Worm (Caenorhabditis elegans) whole organism, late embryonic: ENCODE results near the gene R09H10.2.

Experiments used
- C08G9.2 ChIP-seq: sonication (generic microtip); optimal IDR thresholded peaks from 2 replicates; lab custom pipeline; 2016; ENCODE audit warnings: mild to moderate bottlenecking, missing genetic modification characterization, moderate library complexity, missing compliant biosample characterization
- C38D4.7 ChIP-seq: fragments of 200-800 bp; sonication (Bioruptor generic); optimal IDR thresholded peaks from 2 replicates; lab custom pipeline; 2018; ENCODE audit warnings: mild to moderate bottlenecking, missing genetic modification characterization, moderate library complexity, missing compliant biosample characterization
- F13H6.1 ChIP-seq: sonication (generic microtip); optimal IDR thresholded peaks from 2 replicates; lab custom pipeline; 2016; ENCODE audit warnings: missing genetic modification characterization, missing compliant biosample characterization
- K02D7.2 ChIP-seq: sonication (generic microtip); optimal IDR thresholded peaks from 2 replicates; lab custom pipeline; 2017; ENCODE audit warnings: mild to moderate bottlenecking, missing genetic modification characterization, missing compliant biosample characterization
- K09A11.1 ChIP-seq: sonication (generic microtip); optimal IDR thresholded peaks from 2 replicates; lab custom pipeline; 2017; ENCODE audit warnings: antibody characterized with exemption, mild to moderate bottlenecking, missing genetic modification characterization, missing compliant biosample characterization; ENCODE audit not compliant: insufficient read depth
- T23F11.4 ChIP-seq: fragments of 200-800 bp; sonication (Bioruptor generic); optimal IDR thresholded peaks from 2 replicates; lab custom pipeline; 2018; ENCODE audit warnings: mild to moderate bottlenecking, missing genetic modification characterization, missing compliant biosample characterization
- ahr-1 ChIP-seq: sonication (generic microtip); optimal IDR thresholded peaks from 2 replicates; lab custom pipeline; 2016; ENCODE audit warnings: missing genetic modification characterization, missing compliant biosample characterization
- ama-1 ChIP-seq: fragments of 150-350 bp; optimal IDR thresholded peaks from 2 replicates; lab custom pipeline; 2014
- ceh-14 ChIP-seq: sonication (generic microtip); optimal IDR thresholded peaks from 2 replicates; lab custom pipeline; 2016; ENCODE audit warnings: missing genotype, missing genetic modification characterization, missing compliant biosample characterization
- ceh-19 ChIP-seq: fragments of 200-800 bp; sonication (Bioruptor generic); optimal IDR thresholded peaks from 2 replicates; lab custom pipeline; 2018; ENCODE audit warnings: mild to moderate bottlenecking, missing genetic modification characterization, missing compliant biosample characterization
- ceh-2 ChIP-seq: sonication (generic microtip); optimal IDR thresholded peaks from 2 replicates; lab custom pipeline; 2016; ENCODE audit warnings: missing genotype, missing genetic modification characterization, missing compliant biosample characterization
- ceh-22 ChIP-seq: sonication (generic microtip); optimal IDR thresholded peaks from 2 replicates; lab custom pipeline; 2017; ENCODE audit warnings: missing biosample characterization, missing genetic modification characterization
- ceh-24 ChIP-seq: sonication (generic microtip); optimal IDR thresholded peaks from 2 replicates; lab custom pipeline; 2016; ENCODE audit warnings: mild to moderate bottlenecking, missing genetic modification characterization, missing compliant biosample characterization
- ceh-34 ChIP-seq: sonication (generic microtip); optimal IDR thresholded peaks from 2 replicates; lab custom pipeline; 2016; ENCODE audit warnings: mild to moderate bottlenecking, missing genetic modification characterization, missing compliant biosample characterization
- ceh-9 ChIP-seq: sonication (generic microtip); optimal IDR thresholded peaks from 2 replicates; lab custom pipeline; 2016; ENCODE audit warnings: mild to moderate bottlenecking, missing genetic modification characterization, inconsistent platforms, missing compliant biosample characterization
- che-1 ChIP-seq: sonication (generic microtip); optimal IDR thresholded peaks from 2 replicates; lab custom pipeline; 2016; ENCODE audit warnings: mild to moderate bottlenecking, missing genetic modification characterization, missing compliant biosample characterization
- dmd-4 ChIP-seq: sonication (generic microtip); optimal IDR thresholded peaks from 2 replicates; lab custom pipeline; 2016; ENCODE audit warnings: borderline replicate concordance, missing genetic modification characterization, missing compliant biosample characterization
- dve-1 ChIP-seq: sonication (generic microtip); optimal IDR thresholded peaks from 2 replicates; lab custom pipeline; 2017; ENCODE audit warnings: antibody characterized with exemption, mild to moderate bottlenecking, missing genetic modification characterization, missing compliant biosample characterization
- elt-4 ChIP-seq: sonication (generic microtip); optimal IDR thresholded peaks from 2 replicates; lab custom pipeline; 2016; ENCODE audit warnings: missing genetic modification characterization, missing compliant biosample characterization
- fax-1 ChIP-seq: sonication (generic microtip); optimal IDR thresholded peaks from 2 replicates; lab custom pipeline; 2016; ENCODE audit warnings: missing genotype, missing genetic modification characterization, missing compliant biosample characterization
- gmeb-2 ChIP-seq: sonication (generic microtip); optimal IDR thresholded peaks from 2 replicates; lab custom pipeline; 2016; ENCODE audit warnings: missing genetic modification characterization, inconsistent platforms, missing compliant biosample characterization
- hlh-13 ChIP-seq: fragments of 200-800 bp; sonication (Bioruptor generic); optimal IDR thresholded peaks from 2 replicates; lab custom pipeline; 2018; ENCODE audit warnings: mild to moderate bottlenecking, missing genetic modification characterization, missing compliant biosample characterization
- hlh-15 ChIP-seq: sonication (generic microtip); optimal IDR thresholded peaks from 2 replicates; lab custom pipeline; 2016; ENCODE audit warnings: missing genetic modification characterization, missing compliant biosample characterization
- hlh-6 ChIP-seq: sonication (generic microtip); optimal IDR thresholded peaks from 2 replicates; lab custom pipeline; 2016; ENCODE audit warnings: missing genotype, missing genetic modification characterization, missing compliant biosample characterization
- hlh-8 ChIP-seq: sonication (generic microtip); optimal IDR thresholded peaks from 2 replicates; lab custom pipeline; 2016; ENCODE audit warnings: missing genotype, missing genetic modification characterization, missing compliant biosample characterization
- lin-11 ChIP-seq: fragments of 200-800 bp; sonication (Bioruptor generic); optimal IDR thresholded peaks from 2 replicates; lab custom pipeline; 2018; ENCODE audit warnings: mild to moderate bottlenecking, missing genetic modification characterization, missing compliant biosample characterization
- mec-3 ChIP-seq: sonication (generic microtip); optimal IDR thresholded peaks from 2 replicates; lab custom pipeline; 2016; ENCODE audit warnings: borderline replicate concordance, missing genetic modification characterization, missing compliant biosample characterization
- nhr-11 ChIP-seq: fragments of 150-350 bp; optimal IDR thresholded peaks from 2 replicates; lab custom pipeline; 2014; ENCODE audit warnings: missing biosample characterization, missing genetic modification characterization
- nhr-232 ChIP-seq: sonication (generic microtip); optimal IDR thresholded peaks from 2 replicates; lab custom pipeline; 2016; ENCODE audit warnings: missing genetic modification characterization, missing compliant biosample characterization
- npax-4 ChIP-seq: sonication (generic microtip); optimal IDR thresholded peaks from 2 replicates; lab custom pipeline; 2016; ENCODE audit warnings: missing genetic modification characterization, missing compliant biosample characterization
- odd-2 ChIP-seq: sonication (generic microtip); optimal IDR thresholded peaks from 2 replicates; lab custom pipeline; 2017; ENCODE audit warnings: antibody characterized with exemption, mild to moderate bottlenecking, missing genetic modification characterization, missing compliant biosample characterization
- pat-9 ChIP-seq: fragments of 200-800 bp; sonication (Bioruptor generic); optimal IDR thresholded peaks from 2 replicates; lab custom pipeline; 2018; ENCODE audit warnings: mild to moderate bottlenecking, missing genetic modification characterization, moderate library complexity, missing compliant biosample characterization
- pha-4 ChIP-seq: fragments of 150-350 bp; optimal IDR thresholded peaks from 2 replicates; lab custom pipeline; 2018; ENCODE audit warnings: missing biosample characterization, missing genetic modification reagents, missing genetic modification characterization
- pqm-1 ChIP-seq: sonication (generic microtip); optimal IDR thresholded peaks from 2 replicates; lab custom pipeline; 2016; ENCODE audit warnings: missing genetic modification characterization, missing compliant biosample characterization
- pros-1 ChIP-seq: fragments of 150-350 bp; optimal IDR thresholded peaks from 2 replicates; lab custom pipeline; 2014; ENCODE audit warnings: missing biosample characterization, missing genetic modification reagents, missing genetic modification characterization
- sdc-2 ChIP-seq: sonication (generic microtip); optimal IDR thresholded peaks from 2 replicates; lab custom pipeline; 2016; ENCODE audit warnings: missing genotype, missing genetic modification characterization, missing compliant biosample characterization
- sox-2 ChIP-seq: fragments of 200-800 bp; sonication (Bioruptor generic); IDR thresholded peaks from 2 replicates; pipeline ENCODE4 v1.3.6; 2022; ENCODE audit warnings: missing genetic modification reagents, missing genetic modification characterization, missing compliant biosample characterization
- tbx-7 ChIP-seq: sonication (generic microtip); optimal IDR thresholded peaks from 2 replicates; lab custom pipeline; 2016; ENCODE audit warnings: missing genotype, missing genetic modification characterization, missing compliant biosample characterization
- ttx-3 ChIP-seq: sonication (generic microtip); optimal IDR thresholded peaks from 2 replicates; lab custom pipeline; 2016; ENCODE audit warnings: missing genetic modification reagents, missing genetic modification characterization, missing compliant biosample characterization
- unc-3 ChIP-seq, 2 experiments: fragments of 200-800 bp in 1 of 2; sonication (Bioruptor generic) in 1 of 2; sonication (generic microtip) in 1 of 2; conservative IDR thresholded peaks in 1 of 2; optimal IDR thresholded peaks in 1 of 2; 2 replicates each; pipeline versions ENCODE4 v1.3.6 to Lab custom; 2016 to 2022; ENCODE audit warnings: missing compliant biosample characterization in 2 of 2, missing genetic modification characterization in 2 of 2, missing genetic modification reagents in 1 of 2
- unc-42 ChIP-seq: sonication (generic microtip); optimal IDR thresholded peaks from 2 replicates; lab custom pipeline; 2016; ENCODE audit warnings: missing genotype, missing genetic modification characterization, missing compliant biosample characterization
- unc-86 ChIP-seq: sonication (generic microtip); optimal IDR thresholded peaks from 2 replicates; lab custom pipeline; 2016; ENCODE audit warnings: missing genetic modification characterization, missing compliant biosample characterization

The R09H10.2 gene

ce11 chrIV:10584237-10584636 lies 18.5 kb upstream of the R09H10.2 start, which contains the start of gene oac-8:
Gene oac-8 (plus strand): TSS chrIV:10584537.
- no peak for TF ChIP-seq ama-1

- TF ChIP-seq unc-3 (GFP tag; conservative IDR thresholded peaks at IDR 0.05; lab: Robert Waterston, UW) = no peak
- no peak for TF ChIP-seq unc-3 (tag; optimal IDR thresholded peaks at IDR 0.05; lab: Kevin White, UChicago)
- TF ChIP-seq che-1 (tag; lab: Kevin White, UChicago) = no peak
- no peak for TF ChIP-seq ama-1
- TF ChIP-seq ceh-24 (tag; lab: Kevin White, UChicago) = no peak
- TF ChIP-seq C08G9.2 (tag; lab: Kevin White, UChicago) = no peak
- no peak for TF ChIP-seq ceh-2
- TF ChIP-seq elt-4 (tag; lab: Kevin White, UChicago) = no peak
- TF ChIP-seq ttx-3 = no peak
- no peak for TF ChIP-seq nhr-232 (tag; lab: Kevin White, UChicago)
- TF ChIP-seq fax-1 (tag; lab: Kevin White, UChicago) = no peak
- no peak for TF ChIP-seq tbx-7 (tag; lab: Kevin White, UChicago)
- no peak for TF ChIP-seq hlh-8
- TF ChIP-seq pha-4 (tag; lab: Kevin White, UChicago) = no peak
- TF ChIP-seq sdc-2 (tag; lab: Kevin White, UChicago) = no peak
- TF ChIP-seq nhr-11 (tag; lab: Kevin White, UChicago) = no peak
- TF ChIP-seq ceh-19 (GFP tag; lab: Kevin White, UChicago) = no peak
- TF ChIP-seq F13H6.1 (tag; lab: Kevin White, UChicago) = no peak
- no peak for TF ChIP-seq hlh-6 (tag; lab: Kevin White, UChicago)
- TF ChIP-seq, all 69 proteins: peak for 0
Measured at ce11 chrIV:10589072-10589471, 13.7 kb upstream of the R09H10.2 start, which contains the start of gene C43F9.4. Gene C43F9.4 (minus strand): TSS chrIV:10589172.

- TF ChIP-seq elt-4 (tag; lab: Kevin White, UChicago) (no peak), C08G9.2 (tag; lab: Kevin White, UChicago) (no peak)
Measured at ce11 chrIV:10590649-10591048, 12.1 kb upstream of the R09H10.2 start, which contains the start of the genes C43F9.5 and nkb-2. Gene C43F9.5 (minus strand): TSS chrIV:10590749. Gene nkb-2 (plus strand): TSS chrIV:10590925.

- TF ChIP-seq pros-1 (tag; lab: Kevin White, UChicago) (no peak), ceh-14 (tag; lab: Kevin White, UChicago) (no peak), ceh-19 (GFP tag; lab: Kevin White, UChicago) (no peak), ahr-1 (tag; lab: Kevin White, UChicago) (no peak), C08G9.2 (tag; lab: Kevin White, UChicago) (no peak), T23F11.4 (GFP tag; lab: Kevin White, UChicago) (no peak), dve-1 (tag; lab: Kevin White, UChicago) (no peak), pat-9 (tag; lab: Kevin White, UChicago) (no peak), pqm-1 (tag; lab: Kevin White, UChicago) (no peak), nhr-232 (tag; lab: Kevin White, UChicago) (no peak), hlh-15 (tag; lab: Kevin White, UChicago) (no peak), hlh-6 (tag; lab: Kevin White, UChicago) (no peak), fax-1 (tag; lab: Kevin White, UChicago) (no peak), ceh-9 (no peak), ceh-2 (no peak), K09A11.1 (no peak), unc-3 (GFP tag; conservative IDR thresholded peaks at IDR 0.05; lab: Robert Waterston, UW) (no peak), unc-3 (tag; optimal IDR thresholded peaks at IDR 0.05; lab: Kevin White, UChicago) (no peak), dmd-4 (tag; lab: Kevin White, UChicago) (no peak), odd-2 (no peak)
- TF ChIP-seq, all 69 proteins: peak for 0
Measured at ce11 chrIV:10593570-10593969, 9.2 kb upstream of the R09H10.2 start, which contains the start of gene C43F9.7. Gene C43F9.7 (minus strand): TSS chrIV:10593670.

- TF ChIP-seq mec-3 (tag; lab: Kevin White, UChicago) (no peak), sox-2 (GFP tag; lab: Robert Waterston, UW) (no peak), gmeb-2 (tag; lab: Kevin White, UChicago) (no peak), hlh-13 (GFP tag; lab: Kevin White, UChicago) (no peak), npax-4 (no peak), hlh-15 (tag; lab: Kevin White, UChicago) (no peak), ttx-3 (no peak), K02D7.2 (tag; lab: Kevin White, UChicago) (no peak), ceh-34 (tag; lab: Kevin White, UChicago) (no peak), ceh-22 (tag; lab: Kevin White, UChicago) (no peak), odd-2 (no peak), unc-86 (no peak), C38D4.7 (GFP tag; lab: Kevin White, UChicago) (no peak), lin-11 (tag; lab: Kevin White, UChicago) (no peak), ama-1 (no peak), unc-3 (GFP tag; conservative IDR thresholded peaks at IDR 0.05; lab: Robert Waterston, UW) (no peak), unc-3 (tag; optimal IDR thresholded peaks at IDR 0.05; lab: Kevin White, UChicago) (no peak), unc-42 (tag; lab: Kevin White, UChicago) (no peak)
- TF ChIP-seq, all 69 proteins: peak for 0
Measured at ce11 chrIV:10596505-10596904, 6.2 kb upstream of the R09H10.2 start, which contains the start of gene C43F9.11. Gene C43F9.11 (plus strand): TSS chrIV:10596805.
